Worm (Caenorhabditis elegans): Measurements from ENCODE around the gene C45G9.12.

DNA sequence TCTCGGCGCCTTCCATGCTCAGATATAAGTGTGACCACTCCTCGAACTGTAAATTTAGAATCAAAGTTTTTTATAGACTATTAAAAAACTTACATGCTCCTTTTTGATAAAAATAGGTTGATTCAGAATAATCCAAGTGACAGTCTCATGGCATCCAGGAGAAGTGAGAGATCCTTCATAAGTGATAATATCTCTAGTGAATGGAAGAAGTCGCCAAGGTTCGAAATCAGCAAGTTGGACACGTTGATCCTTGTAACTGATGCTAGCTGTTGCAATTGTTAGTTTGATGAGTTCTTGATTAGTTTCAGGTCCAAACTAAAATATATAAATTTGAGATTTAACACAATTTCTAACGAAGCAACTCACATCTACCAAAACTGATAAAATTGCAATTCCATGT, 11.9 kb upstream of the C45G9.12 start:
- TF ChIP-seq nhr-12 (tag; optimal IDR thresholded peaks at IDR 0.05), result no peak
- no peak for TF ChIP-seq R02D3.7 (tag; optimal IDR thresholded peaks at IDR 0.05)
- TF ChIP-seq lin-39 (tag; optimal IDR thresholded peaks at IDR 0.05), result no peak
- no peak for TF ChIP-seq nhr-11 (tag; optimal IDR thresholded peaks at IDR 0.05)
- no peak for TF ChIP-seq ZK546.5 (tag; optimal IDR thresholded peaks at IDR 0.05)
- TF ChIP-seq mbf-1 (tag; optimal IDR thresholded peaks at IDR 0.05), result no peak
- no peak for TF ChIP-seq unc-55 (GFP tag; optimal IDR thresholded peaks at IDR 0.05)
- no peak for TF ChIP-seq skn-1 (tag; optimal IDR thresholded peaks at IDR 0.05)
- no peak for TF ChIP-seq zag-1 (tag; optimal IDR thresholded peaks at IDR 0.05)
- TF ChIP-seq ceh-82 (tag; optimal IDR thresholded peaks at IDR 0.05), result no peak

Data from whole organism, L2 larva.